ENCODE assay signal across 4 fruit fly cellular contexts in the genomic region with DNA sequence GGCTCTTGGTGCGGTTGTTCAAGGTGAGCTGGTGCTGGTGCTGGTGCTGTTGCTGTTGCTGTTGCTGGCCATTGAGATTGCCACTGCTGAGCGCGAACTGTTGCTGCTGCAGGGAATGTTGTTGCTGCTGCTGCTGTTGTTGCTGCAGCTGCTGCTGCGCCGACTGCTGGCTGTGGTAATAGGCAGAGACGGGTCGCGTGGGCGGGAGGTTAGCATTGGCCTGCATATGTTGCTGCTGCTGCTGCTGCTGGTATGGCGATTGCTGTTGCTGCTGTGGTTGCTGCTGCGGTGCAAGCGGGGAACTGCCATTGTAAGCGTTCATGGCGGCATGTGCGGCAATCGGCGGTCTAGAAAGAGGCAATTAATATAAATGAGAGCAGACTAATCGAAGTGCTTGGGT.
TF ChIP-seq lines count a peak whose summit lies in the region.

No protein-coding gene starts in this region.

- TF ChIP-seq CTCF in whole organism, embryonic (GFP tag; optimal IDR thresholded peaks at IDR 0.05; lab: Kevin White, UChicago): no peak

TF ChIP-seq in whole organism, embryonic, 481 proteins besides CTCF, POLR2A, EP300 and RAD21:
- TF ChIP-seq CG7928 (GFP tag; optimal IDR thresholded peaks at IDR 0.05; lab: Kevin White, UChicago) (no peak), CG16813 (GFP tag; IDR thresholded peaks at IDR 0.05; lab: Robert Waterston, UW; ENCODE audit: partially characterized antibody) (0 out of 3 replicates have a peak, but pooled peaks have one; percentile 28), CG6175 (GFP tag; IDR thresholded peaks at IDR 0.05; lab: Robert Waterston, UW) (0 out of 3 replicates have a peak, but pooled peaks have one; percentile 11)

TF ChIP-seq in whole organism, prepupa, 60 proteins besides CTCF, POLR2A, EP300 and RAD21:
- TF ChIP-seq Met (GFP tag; optimal IDR thresholded peaks at IDR 0.05; lab: Kevin White, UChicago) (no peak), CG3919 (GFP tag; optimal IDR thresholded peaks at IDR 0.05; lab: Kevin White, UChicago) (peak; percentile 33)

TF ChIP-seq in whole organism, pupa, 21 proteins besides CTCF, POLR2A, EP300 and RAD21:
- TF ChIP-seq EcR (GFP tag; optimal IDR thresholded peaks at IDR 0.05; lab: Kevin White, UChicago) (no peak), CG8159 (tag; optimal IDR thresholded peaks at IDR 0.05; lab: Kevin White, UChicago) (no peak), CG17806 (tag; optimal IDR thresholded peaks at IDR 0.05; lab: Kevin White, UChicago) (no peak), CG4496 (GFP tag; IDR thresholded peaks at IDR 0.05; lab: Robert Waterston, UW) (0 out of 3 replicates have a peak, but pooled peaks have one; percentile 36), CG34367 (tag; optimal IDR thresholded peaks at IDR 0.05; lab: Kevin White, UChicago) (no peak), D1 (tag; optimal IDR thresholded peaks at IDR 0.05; lab: Kevin White, UChicago) (no peak), CG8301 (tag; optimal IDR thresholded peaks at IDR 0.05; lab: Kevin White, UChicago) (no peak), CG14655 (GFP tag; optimal IDR thresholded peaks at IDR 0.05; lab: Kevin White, UChicago) (no peak), CG13204 (GFP tag; optimal IDR thresholded peaks at IDR 0.05; lab: Kevin White, UChicago) (peak; percentile 32), gl (tag; optimal IDR thresholded peaks at IDR 0.05; lab: Kevin White, UChicago) (no peak), CG32121 (GFP tag; IDR thresholded peaks at IDR 0.05; lab: Robert Waterston, UW) (0 out of 2 replicates have a peak, but pooled peaks have one; percentile 18), Pif1B (GFP tag; optimal IDR thresholded peaks at IDR 0.05; lab: Kevin White, UChicago) (no peak), rn (GFP tag; IDR thresholded peaks at IDR 0.05; lab: Robert Waterston, UW) (no peak), Pif1A (GFP tag; optimal IDR thresholded peaks at IDR 0.05; lab: Kevin White, UChicago) (no peak), CG9948 (tag; optimal IDR thresholded peaks at IDR 0.05; lab: Kevin White, UChicago) (no peak), CG15710 (tag; optimal IDR thresholded peaks at IDR 0.05; lab: Kevin White, UChicago) (no peak), CG12605 (GFP tag; IDR thresholded peaks at IDR 0.05; lab: Robert Waterston, UW) (no peak), Snoo (tag; optimal IDR thresholded peaks at IDR 0.05; lab: Kevin White, UChicago) (no peak), fd96Ca (GFP tag; IDR thresholded peaks at IDR 0.05; lab: Robert Waterston, UW) (no peak), CG10348 (GFP tag; IDR thresholded peaks at IDR 0.05; lab: Robert Waterston, UW) (no peak), Ets98B (GFP tag; IDR thresholded peaks at IDR 0.05; lab: Robert Waterston, UW) (no peak)

TF ChIP-seq in whole organism, wandering third instar larva, 38 proteins besides CTCF, POLR2A, EP300 and RAD21:
- TF ChIP-seq Dfd (GFP tag; optimal IDR thresholded peaks at IDR 0.05; lab: Kevin White, UChicago) (peak; percentile 97), Jra (GFP tag; optimal IDR thresholded peaks at IDR 0.05; lab: Kevin White, UChicago) (no peak)
